Worm (Caenorhabditis elegans) whole organism, L2 larva: ENCODE results near the gene perm-3.

Source experiments
- dmd-4 ChIP-seq: sonication (generic microtip); optimal IDR thresholded peaks from 2 replicates; lab custom pipeline; 2017; ENCODE audit warnings: missing biosample characterization, missing genetic modification characterization
- mdl-1 ChIP-seq, 2 experiments: fragments of 150-350 bp in 1 of 2; sonication (generic microtip) in 1 of 2; optimal IDR thresholded peaks; 2 replicates each; lab custom pipeline; 2017; ENCODE audit warnings: missing biosample characterization in 2 of 2, missing genetic modification characterization in 2 of 2
- nhr-10 ChIP-seq: sonication (generic microtip); optimal IDR thresholded peaks from 2 replicates; lab custom pipeline; 2017; ENCODE audit warnings: missing biosample characterization, missing genetic modification characterization
- nhr-12 ChIP-seq: fragments of 150-350 bp; optimal IDR thresholded peaks from 2 replicates; lab custom pipeline; 2014; ENCODE audit warnings: missing biosample characterization, missing genetic modification characterization
- nhr-237 ChIP-seq: fragments of 150-350 bp; optimal IDR thresholded peaks from 2 replicates; lab custom pipeline; 2014; ENCODE audit warnings: missing biosample characterization, missing genetic modification characterization
- unc-39 ChIP-seq: fragments of 150-350 bp; optimal IDR thresholded peaks from 2 replicates; lab custom pipeline; 2014; ENCODE audit warnings: missing biosample characterization, missing genetic modification characterization
- unc-55 ChIP-seq: fragments of 150-350 bp; sonication (generic microtip); optimal IDR thresholded peaks from 3 replicates; lab custom pipeline; 2014; ENCODE audit warnings: missing biosample characterization, missing genetic modification reagents, missing genetic modification characterization
- ztf-4 ChIP-seq: fragments of 150-350 bp; optimal IDR thresholded peaks from 2 replicates; lab custom pipeline; 2014; ENCODE audit warnings: missing biosample characterization, missing genetic modification characterization

DNA sequence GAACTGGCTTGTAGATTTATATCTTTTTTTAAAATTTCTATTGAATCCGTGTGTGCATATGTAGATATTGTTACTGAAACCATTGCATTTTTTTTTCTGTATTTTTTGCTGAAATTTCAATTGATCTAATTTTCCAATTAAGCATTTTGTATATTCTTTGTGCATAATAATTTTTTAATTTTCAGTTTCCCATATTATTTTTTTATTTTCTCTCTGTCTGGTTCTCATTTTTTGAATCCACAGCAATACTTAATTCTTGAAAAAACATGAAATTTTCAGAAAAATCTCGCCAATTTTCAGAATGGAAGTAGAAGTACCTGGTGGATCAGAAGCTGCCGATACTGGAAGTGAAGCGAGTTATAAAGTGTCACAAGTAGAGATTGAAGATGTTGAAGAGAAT lies 28.0 kb downstream of the perm-3 start, which contains the start of gene sand-1:
- no peak for TF ChIP-seq nhr-12 (tag; lab: Kevin White, UChicago)
- TF ChIP-seq nhr-10 (tag; lab: Kevin White, UChicago), result no peak
- no peak for TF ChIP-seq unc-39 (tag; lab: Kevin White, UChicago)
- TF ChIP-seq mdl-1 (tag; optimal IDR thresholded peaks at IDR 0.05; lab: Kevin White, UChicago), result no peak
- TF ChIP-seq nhr-237 (tag; lab: Kevin White, UChicago), result no peak
- TF ChIP-seq dmd-4 (tag; lab: Kevin White, UChicago), result no peak
- no peak for TF ChIP-seq ztf-4 (tag; lab: Kevin White, UChicago)
- no peak for TF ChIP-seq unc-55 (GFP tag; lab: Kevin White, UChicago)
